Fruit fly (Drosophila melanogaster): ENCODE measurements around the gene CG15880.

Gene CG15880

dm6 chr2L:840716-841115 is 23.0 kb upstream of the CG15880 start:
- no peak for TF ChIP-seq psq (GFP tag; optimal IDR thresholded peaks at IDR 0.05)
- TF ChIP-seq Vsx2 (GFP tag; optimal IDR thresholded peaks at IDR 0.05; ENCODE audit: partially characterized antibody) = no peak
- no peak for TF ChIP-seq CG9705 (GFP tag; optimal IDR thresholded peaks at IDR 0.05)
- TF ChIP-seq jim (GFP tag; optimal IDR thresholded peaks at IDR 0.05) = no peak
- TF ChIP-seq sage (GFP tag; optimal IDR thresholded peaks at IDR 0.05) = no peak
- TF ChIP-seq Hr83 (GFP tag; optimal IDR thresholded peaks at IDR 0.05; ENCODE audit: poor library complexity, severe bottlenecking) = no peak
- TF ChIP-seq GATAd (GFP tag; optimal IDR thresholded peaks at IDR 0.05) = no peak
- no peak for TF ChIP-seq dmrt93B (GFP tag; optimal IDR thresholded peaks at IDR 0.05)
- TF ChIP-seq Dif (GFP tag; optimal IDR thresholded peaks at IDR 0.05; ENCODE audit: partially characterized antibody) = no peak
- no peak for TF ChIP-seq N (GFP tag; optimal IDR thresholded peaks at IDR 0.05)
- TF ChIP-seq lola (GFP tag; optimal IDR thresholded peaks at IDR 0.05) = no peak

- no peak for TF ChIP-seq N (GFP tag; optimal IDR thresholded peaks at IDR 0.05)
Measured at dm6 chr2L:840022-840421, 22.3 kb upstream of the CG15880 start.

- no peak for TF ChIP-seq Rel (GFP tag; optimal IDR thresholded peaks at IDR 0.05)
- no peak for TF ChIP-seq Rel (tag; optimal IDR thresholded peaks at IDR 0.05)
- no peak for TF ChIP-seq Hnf4 (GFP tag; optimal IDR thresholded peaks at IDR 0.05)
- TF ChIP-seq GATAd (GFP tag; optimal IDR thresholded peaks at IDR 0.05) = no peak
- no peak for TF ChIP-seq sage (GFP tag; optimal IDR thresholded peaks at IDR 0.05)
- no peak for TF ChIP-seq Vsx2 (GFP tag; optimal IDR thresholded peaks at IDR 0.05; ENCODE audit: partially characterized antibody)
- TF ChIP-seq sv (GFP tag; optimal IDR thresholded peaks at IDR 0.05) = no peak
- no peak for TF ChIP-seq OdsH (GFP tag; optimal IDR thresholded peaks at IDR 0.05)
- TF ChIP-seq CG32264 (GFP tag; optimal IDR thresholded peaks at IDR 0.05) = no peak
- TF ChIP-seq Hr83 (GFP tag; optimal IDR thresholded peaks at IDR 0.05; ENCODE audit: poor library complexity, severe bottlenecking) = no peak
Measured at dm6 chr2L:838786-839185, 21.0 kb upstream of the CG15880 start.

- peak in 1 of 2 experiments; percentile 23 for TF ChIP-seq foxo (GFP tag; optimal IDR thresholded peaks at IDR 0.05)
- peak; percentile 46 for TF ChIP-seq fru (GFP tag; optimal IDR thresholded peaks at IDR 0.05)
- TF ChIP-seq brk (GFP tag; optimal IDR thresholded peaks at IDR 0.05) = no peak
- no peak for TF ChIP-seq dl (GFP tag; optimal IDR thresholded peaks at IDR 0.05; ENCODE audit: insufficient read depth in 1 of 2, partially characterized antibody in 2 of 2)
- TF ChIP-seq woc (GFP tag; optimal IDR thresholded peaks at IDR 0.05) = no peak
- TF ChIP-seq psq (GFP tag; optimal IDR thresholded peaks at IDR 0.05) = peak; percentile 24
- peak; percentile 7 for TF ChIP-seq Sp1 (GFP tag; optimal IDR thresholded peaks at IDR 0.05)
- TF ChIP-seq rgr (GFP tag; optimal IDR thresholded peaks at IDR 0.05) = peak; percentile 4
- no peak for TF ChIP-seq sv (GFP tag; optimal IDR thresholded peaks at IDR 0.05)
- no peak for TF ChIP-seq Abd-B (GFP tag; optimal IDR thresholded peaks at IDR 0.05)
- no peak for TF ChIP-seq N (GFP tag; optimal IDR thresholded peaks at IDR 0.05)
- TF ChIP-seq Dif (GFP tag; optimal IDR thresholded peaks at IDR 0.05; ENCODE audit: partially characterized antibody) = no peak
- TF ChIP-seq Dfd (GFP tag; optimal IDR thresholded peaks at IDR 0.05) = no peak
- no peak for TF ChIP-seq dmrt93B (GFP tag; optimal IDR thresholded peaks at IDR 0.05)
- no peak for TF ChIP-seq sage (GFP tag; optimal IDR thresholded peaks at IDR 0.05)
- TF ChIP-seq lola (GFP tag; optimal IDR thresholded peaks at IDR 0.05) = no peak
- peak; percentile 48 for TF ChIP-seq OdsH (GFP tag; optimal IDR thresholded peaks at IDR 0.05)
- no peak for TF ChIP-seq CrebA (GFP tag; optimal IDR thresholded peaks at IDR 0.05; ENCODE audit: borderline replicate concordance)
- no peak for TF ChIP-seq Rel (GFP tag; optimal IDR thresholded peaks at IDR 0.05)
- no peak for TF ChIP-seq Rel (tag; optimal IDR thresholded peaks at IDR 0.05)
- TF ChIP-seq Hr78 (GFP tag; optimal IDR thresholded peaks at IDR 0.05) = no peak
- no peak for TF ChIP-seq Mio (GFP tag; optimal IDR thresholded peaks at IDR 0.05)
- no peak for TF ChIP-seq tai (GFP tag; optimal IDR thresholded peaks at IDR 0.05)
- no peak for TF ChIP-seq ey (GFP tag; optimal IDR thresholded peaks at IDR 0.05)
- no peak for TF ChIP-seq HLH106 (tag; optimal IDR thresholded peaks at IDR 0.05)
- no peak for TF ChIP-seq CG9705 (GFP tag; optimal IDR thresholded peaks at IDR 0.05)
- TF ChIP-seq h (GFP tag; optimal IDR thresholded peaks at IDR 0.05) = no peak
- no peak for TF ChIP-seq Myc (optimal IDR thresholded peaks at IDR 0.05)
- TF ChIP-seq GATAd (GFP tag; optimal IDR thresholded peaks at IDR 0.05) = no peak
- TF ChIP-seq pan (optimal IDR thresholded peaks at IDR 0.05) = no peak
- no peak for TF ChIP-seq Jra (GFP tag; optimal IDR thresholded peaks at IDR 0.05)
- TF ChIP-seq dsf (GFP tag; optimal IDR thresholded peaks at IDR 0.05; ENCODE audit: borderline replicate concordance) = no peak
- TF ChIP-seq Vsx2 (GFP tag; optimal IDR thresholded peaks at IDR 0.05; ENCODE audit: partially characterized antibody) = no peak
- TF ChIP-seq Hr83 (GFP tag; optimal IDR thresholded peaks at IDR 0.05; ENCODE audit: poor library complexity, severe bottlenecking) = no peak
- TF ChIP-seq usp (GFP tag; optimal IDR thresholded peaks at IDR 0.05) = no peak
- TF ChIP-seq CG32264 (GFP tag; optimal IDR thresholded peaks at IDR 0.05) = no peak
- TF ChIP-seq jim (GFP tag; optimal IDR thresholded peaks at IDR 0.05) = no peak
- no peak for TF ChIP-seq Hnf4 (GFP tag; optimal IDR thresholded peaks at IDR 0.05)
- TF ChIP-seq br (GFP tag; optimal IDR thresholded peaks at IDR 0.05) = peak; percentile 35
Measured at dm6 chr2L:837989-838388, 20.2 kb upstream of the CG15880 start.

Data from whole organism, wandering third instar larva.